Worm (Caenorhabditis elegans): Measurements from ENCODE around the gene F48G7.7.

- TF ChIP-seq F13C5.2 (tag; optimal IDR thresholded peaks at IDR 0.05) (no peak), ets-7 (tag; optimal IDR thresholded peaks at IDR 0.05) (no peak), ama-1 (optimal IDR thresholded peaks at IDR 0.05) (no peak), B0310.2 (tag; optimal IDR thresholded peaks at IDR 0.05) (no peak), flt-1 (GFP tag; IDR thresholded peaks at IDR 0.05) (no peak)
These were observed 8.3 kb downstream of the F48G7.7 start for ce11 chrV:617917-618316.

Data from whole organism, early embryonic.